Worm (Caenorhabditis elegans): ENCODE data around the gene Y41G9A.10.

The Y41G9A.10 gene

ce11 chrX:2945950-2946349, 408 bp downstream of the Y41G9A.10 start:
- TF ChIP-seq lin-13 (GFP tag; optimal IDR thresholded peaks at IDR 0.05) (no peak), hpl-2 (GFP tag; optimal IDR thresholded peaks at IDR 0.05) (no peak), blmp-1 (tag; optimal IDR thresholded peaks at IDR 0.05) (no peak), pax-3 (tag; optimal IDR thresholded peaks at IDR 0.05) (no peak), swsn-7 (tag; optimal IDR thresholded peaks at IDR 0.05) (no peak), hlh-4 (tag; optimal IDR thresholded peaks at IDR 0.05) (no peak), aly-2 (tag; optimal IDR thresholded peaks at IDR 0.05) (no peak), mef-2 (tag; optimal IDR thresholded peaks at IDR 0.05) (no peak), vab-15 (tag; optimal IDR thresholded peaks at IDR 0.05) (no peak), ceh-8 (GFP tag; optimal IDR thresholded peaks at IDR 0.05) (no peak), ceh-88 (GFP tag; IDR thresholded peaks at IDR 0.05) (no peak), sptf-1 (tag; optimal IDR thresholded peaks at IDR 0.05) (no peak), tbx-2 (tag; optimal IDR thresholded peaks at IDR 0.05) (no peak), C04F5.9 (tag; optimal IDR thresholded peaks at IDR 0.05) (no peak), lsy-2 (tag; optimal IDR thresholded peaks at IDR 0.05) (no peak), tlp-1 (tag; optimal IDR thresholded peaks at IDR 0.05) (no peak), nhr-85 (tag) (no peak), ceh-90 (tag; optimal IDR thresholded peaks at IDR 0.05) (no peak)

- no peak for TF ChIP-seq zip-4 (GFP tag; optimal IDR thresholded peaks at IDR 0.05)
- TF ChIP-seq lin-15B (tag; optimal IDR thresholded peaks at IDR 0.05), result no peak
- TF ChIP-seq tbx-2 (tag; optimal IDR thresholded peaks at IDR 0.05), result no peak
- no peak for TF ChIP-seq lsy-2 (tag; optimal IDR thresholded peaks at IDR 0.05)
These were observed 2.7 kb downstream of the Y41G9A.10 start for ce11 chrX:2943611-2944010.

- TF ChIP-seq jun-1 (tag; optimal IDR thresholded peaks at IDR 0.05) (no peak), snpc-4 (tag; optimal IDR thresholded peaks at IDR 0.05) (peak; percentile 51)
These were observed 4.0 kb downstream of the Y41G9A.10 start for ce11 chrX:2942327-2942726.

ce11 chrX:2940572-2940971, 5.8 kb downstream of the Y41G9A.10 start, which contains the start of gene pfk-1.1:
Gene pfk-1.1, plus strand, starts transcription at chrX:2940872.
- TF ChIP-seq isw-1 (GFP tag; IDR thresholded peaks at IDR 0.05), result no peak
- TF ChIP-seq sup-37 (GFP tag; optimal IDR thresholded peaks at IDR 0.05), result no peak
- TF ChIP-seq sox-4 (tag; optimal IDR thresholded peaks at IDR 0.05), result no peak
- no peak for TF ChIP-seq zag-1 (tag; optimal IDR thresholded peaks at IDR 0.05)
- TF ChIP-seq ces-1 (GFP tag; optimal IDR thresholded peaks at IDR 0.05), result no peak
- TF ChIP-seq nhr-71 (tag; optimal IDR thresholded peaks at IDR 0.05), result no peak
- no peak for TF ChIP-seq elt-2 (tag; optimal IDR thresholded peaks at IDR 0.05)
- TF ChIP-seq efl-3 (GFP tag; optimal IDR thresholded peaks at IDR 0.05), result no peak
- no peak for TF ChIP-seq blmp-1 (tag; optimal IDR thresholded peaks at IDR 0.05)

ce11 chrX:2939526-2939925, 6.8 kb downstream of the Y41G9A.10 start:
- no peak for TF ChIP-seq sup-37 (GFP tag; optimal IDR thresholded peaks at IDR 0.05)
- peak; percentile 37 for TF ChIP-seq lin-14 (GFP tag; optimal IDR thresholded peaks at IDR 0.05)
- TF ChIP-seq efl-1 (optimal IDR thresholded peaks at IDR 0.05), result no peak
- TF ChIP-seq efl-1 (GFP tag; optimal IDR thresholded peaks at IDR 0.05 in 1 of 2), result peak in 1 of 2 experiments; percentile 36
- no peak for TF ChIP-seq fkh-8 (tag; optimal IDR thresholded peaks at IDR 0.05)
- TF ChIP-seq blmp-1 (tag; optimal IDR thresholded peaks at IDR 0.05), result peak; percentile 4

- peak; percentile 8 for TF ChIP-seq snu-23 (GFP tag; optimal IDR thresholded peaks at IDR 0.05)
- TF ChIP-seq lin-14 (GFP tag; optimal IDR thresholded peaks at IDR 0.05), result peak; percentile 66
- peak; percentile 4 for TF ChIP-seq nhr-47 (tag; optimal IDR thresholded peaks at IDR 0.05)
- peak; percentile 37 for TF ChIP-seq ces-1 (GFP tag; optimal IDR thresholded peaks at IDR 0.05)
- no peak for TF ChIP-seq sup-37 (GFP tag; optimal IDR thresholded peaks at IDR 0.05)
- peak; percentile 7 for TF ChIP-seq pag-3 (tag; optimal IDR thresholded peaks at IDR 0.05; ENCODE audit: borderline replicate concordance, insufficient read depth)
- no peak for TF ChIP-seq unc-130 (tag; optimal IDR thresholded peaks at IDR 0.05)
- peak in 1 of 3 experiments; percentile 36 for TF ChIP-seq ceh-82 (tag; optimal IDR thresholded peaks at IDR 0.05)
- TF ChIP-seq zip-4 (GFP tag; optimal IDR thresholded peaks at IDR 0.05), result no peak
- TF ChIP-seq dsc-1 (tag; optimal IDR thresholded peaks at IDR 0.05), result peak; percentile 31
- no peak for TF ChIP-seq nhr-28 (tag; optimal IDR thresholded peaks at IDR 0.05)
These were observed 7.3 kb downstream of the Y41G9A.10 start for ce11 chrX:2939085-2939484.
